Fruit fly (Drosophila melanogaster): ENCODE measurements around the gene CG13931.

dm6 chr3L:1690727-1691413 lies 11.3 kb downstream of the CG13931 start:
- peak; percentile 14 for TF ChIP-seq Ets21C (GFP tag; optimal IDR thresholded peaks at IDR 0.05)
- TF ChIP-seq CG10631 (GFP tag; optimal IDR thresholded peaks at IDR 0.05) = peak; percentile 77
